Fruit fly (Drosophila melanogaster): ENCODE measurements around the gene VhaAC39-2.
A peak's percentile ranks its signal among the peaks of the same experiment; 100 is the strongest.

Gene VhaAC39-2

DNA sequence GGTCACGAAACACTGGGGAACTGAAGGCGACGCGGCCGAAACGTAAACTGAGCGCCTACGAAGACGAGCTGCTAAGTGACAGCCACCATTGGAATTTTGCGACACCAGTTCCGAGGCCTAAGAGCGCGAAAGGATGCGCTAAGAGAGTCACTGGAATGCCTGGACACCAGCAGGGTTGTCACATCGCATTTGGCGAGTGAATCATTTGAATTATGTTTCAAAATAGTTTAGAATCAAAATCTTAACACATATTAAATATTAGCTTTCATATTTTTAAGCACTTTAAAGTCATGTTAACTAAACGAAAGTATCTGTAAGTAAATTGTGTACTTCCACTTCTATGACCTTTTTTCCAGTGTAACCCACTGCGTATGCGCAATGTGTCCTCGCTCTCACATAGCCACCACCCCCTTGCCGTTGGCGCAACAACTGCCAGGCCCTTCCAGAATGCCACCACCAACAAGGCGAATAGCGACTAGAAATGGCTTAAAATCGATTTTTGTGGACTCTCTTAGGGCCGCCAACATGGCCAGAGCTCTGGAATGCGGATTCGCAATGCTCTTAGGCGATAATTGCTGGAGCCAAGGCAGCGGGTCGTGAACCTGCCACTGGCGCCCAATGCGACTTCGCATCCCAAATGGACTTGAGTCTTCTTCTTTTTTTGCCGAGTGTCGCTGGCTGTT lies 46.3 kb downstream of the VhaAC39-2 start, which contains the start of gene Cow (continued):
- TF ChIP-seq pita (GFP tag; optimal IDR thresholded peaks at IDR 0.05) (no peak), klu (GFP tag; IDR thresholded peaks at IDR 0.05) (no peak), CG8089 (GFP tag; optimal IDR thresholded peaks at IDR 0.05) (peak; percentile 6), CG6765 (GFP tag; optimal IDR thresholded peaks at IDR 0.05) (peak; percentile 32), Hr51 (GFP tag; optimal IDR thresholded peaks at IDR 0.05) (peak; percentile 43 to 73), crp (GFP tag; optimal IDR thresholded peaks at IDR 0.05) (no peak), CG15479 (GFP tag; optimal IDR thresholded peaks at IDR 0.05) (no peak), CG3407 (GFP tag; optimal IDR thresholded peaks at IDR 0.05) (no peak), Neu2 (GFP tag; optimal IDR thresholded peaks at IDR 0.05; ENCODE audit: borderline replicate concordance) (no peak), CG2889 (GFP tag; IDR thresholded peaks at IDR 0.05) (no peak; the same call in 2 of the 3 replicates), CG2202 (tag; optimal IDR thresholded peaks at IDR 0.05) (no peak), Sry-β (GFP tag; optimal IDR thresholded peaks at IDR 0.05) (no peak), CG11696 (GFP tag; IDR thresholded peaks at IDR 0.05) (no peak), CG10147 (GFP tag; optimal IDR thresholded peaks at IDR 0.05) (peak; percentile 75), otp (GFP tag; IDR thresholded peaks at IDR 0.05) (no peak), gem (tag; optimal IDR thresholded peaks at IDR 0.05) (peak; percentile 76), CG7786 (GFP tag; optimal IDR thresholded peaks at IDR 0.05) (peak; percentile 38), gfzf (GFP tag; optimal IDR thresholded peaks at IDR 0.05) (no peak), bcd (GFP tag; optimal IDR thresholded peaks at IDR 0.05) (peak; percentile 66), Jarid2 (GFP tag; optimal IDR thresholded peaks at IDR 0.05) (peak; percentile 6), mld (GFP tag; IDR thresholded peaks at IDR 0.05; ENCODE audit: partially characterized antibody) (no peak), grn (GFP tag; optimal IDR thresholded peaks at IDR 0.05) (no peak), lab (GFP tag; optimal IDR thresholded peaks at IDR 0.05) (peak; percentile 90), pnt (GFP tag; optimal IDR thresholded peaks at IDR 0.05) (peak; percentile 26), gsb (GFP tag; IDR thresholded peaks at IDR 0.05) (no peak), tin (GFP tag; optimal IDR thresholded peaks at IDR 0.05) (peak; percentile 44), B-H2 (GFP tag; optimal IDR thresholded peaks at IDR 0.05) (peak; percentile 27), CG18476 (GFP tag; optimal IDR thresholded peaks at IDR 0.05) (peak; percentile 51), gro (GFP tag; optimal IDR thresholded peaks at IDR 0.05) (peak; percentile 64), cad (GFP tag; optimal IDR thresholded peaks at IDR 0.05) (no peak), sima (GFP tag; optimal IDR thresholded peaks at IDR 0.05) (no peak), CG8944 (GFP tag; optimal IDR thresholded peaks at IDR 0.05) (no peak), CrebB (tag; optimal IDR thresholded peaks at IDR 0.05) (peak; percentile 14), CG12104 (GFP tag; optimal IDR thresholded peaks at IDR 0.05) (peak; percentile 24), gce (GFP tag; IDR thresholded peaks at IDR 0.05) (0 out of 3 replicates have a peak, but pooled peaks have one; percentile 12), CG18599 (GFP tag; optimal IDR thresholded peaks at IDR 0.05) (peak; percentile 93), CG32772 (GFP tag; IDR thresholded peaks at IDR 0.05) (peak; percentile 54; the same call in 1 of the 2 replicates), hkb (optimal IDR thresholded peaks at IDR 0.05) (no peak), hkb (GFP tag; IDR thresholded peaks at IDR 0.05) (peak; percentile 77), CG3163 (GFP tag; optimal IDR thresholded peaks at IDR 0.05) (peak; percentile 85), Fer3 (tag; optimal IDR thresholded peaks at IDR 0.05) (peak; percentile 60), sob (GFP tag; IDR thresholded peaks at IDR 0.05) (peak; percentile 72), sna (GFP tag; IDR thresholded peaks at IDR 0.05; ENCODE audit: partially characterized antibody) (no peak), tup (GFP tag; optimal IDR thresholded peaks at IDR 0.05) (peak; percentile 3), CG2129 (GFP tag; IDR thresholded peaks at IDR 0.05; ENCODE audit: partially characterized antibody) (no peak), unc-4 (GFP tag; IDR thresholded peaks at IDR 0.05; ENCODE audit: partially characterized antibody) (no peak), CG6813 (GFP tag; optimal IDR thresholded peaks at IDR 0.05) (peak; percentile 57), Elba2 (GFP tag; optimal IDR thresholded peaks at IDR 0.05) (no peak), CG13287 (GFP tag; IDR thresholded peaks at IDR 0.05; ENCODE audit: partially characterized antibody) (no peak)

Data from whole organism, embryonic.